Worm (Caenorhabditis elegans): ENCODE data around the gene T26A5.2.

DNA sequence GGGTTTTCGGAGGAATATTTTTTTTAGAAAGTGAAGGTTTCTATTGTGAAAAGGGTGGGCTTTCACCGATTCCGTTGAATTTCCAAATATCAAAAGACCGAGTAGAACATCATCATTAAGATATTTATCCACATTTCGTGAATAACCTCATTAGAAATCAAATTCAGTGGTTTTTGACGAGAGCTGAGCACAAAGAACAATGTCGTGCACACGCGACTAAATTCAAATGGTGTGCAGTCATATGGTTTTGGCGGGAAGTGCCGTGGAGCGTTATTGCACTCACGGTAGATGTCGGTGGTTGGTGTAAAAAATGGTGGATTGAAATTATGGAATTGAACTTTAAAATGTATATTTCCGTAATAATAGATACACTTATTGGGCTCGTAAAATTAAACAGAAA is 14.4 kb upstream of the T26A5.2 start:
- TF ChIP-seq T22C8.4 (GFP tag; IDR thresholded peaks at IDR 0.05) (no peak), flt-1 (GFP tag; IDR thresholded peaks at IDR 0.05) (no peak), ztf-23 (GFP tag; IDR thresholded peaks at IDR 0.05) (no peak), ztf-29 (GFP tag; IDR thresholded peaks at IDR 0.05) (no peak)
